Worm (Caenorhabditis elegans): ENCODE data around the gene F53A3.7.

ce11 chrIII:1981467-1981866 lies 30.1 kb downstream of the F53A3.7 start:
- TF ChIP-seq nhr-76 (tag; optimal IDR thresholded peaks at IDR 0.05): no peak
- TF ChIP-seq nhr-11 (tag; optimal IDR thresholded peaks at IDR 0.05): no peak
- TF ChIP-seq pqm-1 (tag; optimal IDR thresholded peaks at IDR 0.05): no peak
- no peak for TF ChIP-seq F10B5.3 (tag; optimal IDR thresholded peaks at IDR 0.05)
- no peak for TF ChIP-seq nhr-237 (tag; optimal IDR thresholded peaks at IDR 0.05)
- TF ChIP-seq ztf-11 (tag; optimal IDR thresholded peaks at IDR 0.05): no peak
- TF ChIP-seq lin-39 (tag; optimal IDR thresholded peaks at IDR 0.05): no peak
- no peak for TF ChIP-seq hlh-30 (tag; optimal IDR thresholded peaks at IDR 0.05; ENCODE audit: insufficient read depth)
- TF ChIP-seq fkh-10 (GFP tag; optimal IDR thresholded peaks at IDR 0.05): no peak
- TF ChIP-seq mdl-1 (tag; optimal IDR thresholded peaks at IDR 0.05): no peak
- no peak for TF ChIP-seq fos-1 (tag; optimal IDR thresholded peaks at IDR 0.05)
